Worm (Caenorhabditis elegans) whole organism, mixed stage, embryonic: ENCODE measurements around the gene nhr-202.

ENCODE experiments used
- M03D4.4 ChIP-seq: sonication (generic microtip); optimal IDR thresholded peaks from 2 replicates; lab custom pipeline; 2017; ENCODE audit warnings: mild to moderate bottlenecking, missing genetic modification characterization, missing compliant biosample characterization
- bed-3 ChIP-seq: fragments of 200-800 bp; sonication (Bioruptor generic); optimal IDR thresholded peaks from 3 replicates; lab custom pipeline; 2018; ENCODE audit warnings: mild to moderate bottlenecking, missing genetic modification characterization, moderate library complexity, missing compliant biosample characterization
- blmp-1 ChIP-seq: fragments of 150-350 bp; optimal IDR thresholded peaks from 2 replicates; lab custom pipeline; 2014; ENCODE audit warnings: missing biosample characterization, missing genetic modification characterization
- ceh-43 ChIP-seq: fragments of 200-800 bp; sonication (Bioruptor generic); optimal IDR thresholded peaks from 2 replicates; lab custom pipeline; 2018; ENCODE audit warnings: mild to moderate bottlenecking, missing genetic modification characterization, moderate library complexity, missing compliant biosample characterization
- ces-1 ChIP-seq: fragments of 150-350 bp; optimal IDR thresholded peaks from 2 replicates; lab custom pipeline; 2014; ENCODE audit warnings: missing biosample characterization, missing genetic modification reagents, missing genetic modification characterization
- cnd-1 ChIP-seq: fragments of 200-800 bp; sonication (Bioruptor generic); optimal IDR thresholded peaks from 2 replicates; lab custom pipeline; 2018; ENCODE audit warnings: mild to moderate bottlenecking, missing genetic modification characterization, missing compliant biosample characterization
- drap-1 ChIP-seq: fragments of 200-800 bp; sonication (Bioruptor generic); optimal IDR thresholded peaks from 3 replicates; lab custom pipeline; 2018; ENCODE audit warnings: mild to moderate bottlenecking, missing genetic modification characterization, missing compliant biosample characterization
- elt-3 ChIP-seq: fragments of 150-350 bp; optimal IDR thresholded peaks from 2 replicates; lab custom pipeline; 2014; ENCODE audit warnings: missing biosample characterization, missing genetic modification characterization
- flh-1 ChIP-seq: fragments of 200-800 bp; sonication (Bioruptor generic); optimal IDR thresholded peaks from 2 replicates; lab custom pipeline; 2018; ENCODE audit warnings: mild to moderate bottlenecking, missing genetic modification characterization, moderate library complexity, missing compliant biosample characterization
- ham-2 ChIP-seq: fragments of 200-800 bp; sonication (Bioruptor generic); optimal IDR thresholded peaks from 2 replicates; lab custom pipeline; 2018; ENCODE audit warnings: mild to moderate bottlenecking, missing genetic modification characterization, missing compliant biosample characterization
- lin-32 ChIP-seq: fragments of 200-800 bp; sonication (Bioruptor generic); optimal IDR thresholded peaks from 2 replicates; lab custom pipeline; 2018; ENCODE audit warnings: mild to moderate bottlenecking, missing genetic modification characterization, missing compliant biosample characterization
- lsy-2 ChIP-seq: fragments of 150-350 bp; optimal IDR thresholded peaks from 2 replicates; lab custom pipeline; 2014; ENCODE audit warnings: missing biosample characterization, missing genetic modification characterization
- mab-5 ChIP-seq: fragments of 150-350 bp; optimal IDR thresholded peaks from 2 replicates; lab custom pipeline; 2014; ENCODE audit warnings: missing biosample characterization, missing genetic modification characterization
- mep-1 ChIP-seq: fragments of 150-350 bp; optimal IDR thresholded peaks from 2 replicates; lab custom pipeline; 2017; ENCODE audit warnings: missing biosample characterization, missing genetic modification reagents, missing genetic modification characterization, inconsistent platforms
- mls-2 ChIP-seq: sonication (generic microtip); optimal IDR thresholded peaks from 2 replicates; lab custom pipeline; 2016; ENCODE audit warnings: mild to moderate bottlenecking, missing genetic modification characterization, moderate library complexity, missing compliant biosample characterization
- nhr-12 ChIP-seq: fragments of 150-350 bp; optimal IDR thresholded peaks from 2 replicates; lab custom pipeline; 2014; ENCODE audit warnings: missing biosample characterization, missing genetic modification characterization
- nhr-2 ChIP-seq: fragments of 150-350 bp; optimal IDR thresholded peaks from 2 replicates; lab custom pipeline; 2014; ENCODE audit warnings: missing biosample characterization, missing genetic modification characterization
- nhr-237 ChIP-seq: fragments of 150-350 bp; optimal IDR thresholded peaks from 2 replicates; lab custom pipeline; 2014; ENCODE audit warnings: missing biosample characterization, missing genetic modification characterization
- nhr-28 ChIP-seq: fragments of 150-350 bp; optimal IDR thresholded peaks from 2 replicates; lab custom pipeline; 2014; ENCODE audit warnings: missing biosample characterization, missing genetic modification characterization
- nhr-76 ChIP-seq: sonication (generic microtip); optimal IDR thresholded peaks from 2 replicates; lab custom pipeline; 2017; ENCODE audit warnings: missing biosample characterization, missing genetic modification characterization
- sem-2 ChIP-seq: fragments of 200-800 bp; sonication (Bioruptor generic); optimal IDR thresholded peaks from 2 replicates; lab custom pipeline; 2018; ENCODE audit warnings: mild to moderate bottlenecking, missing genetic modification characterization, missing compliant biosample characterization
- snpc-4 ChIP-seq: fragments of 150-350 bp; optimal IDR thresholded peaks from 2 replicates; lab custom pipeline; 2014; ENCODE audit warnings: missing biosample characterization, missing genetic modification characterization
- sptf-1 ChIP-seq: sonication (generic microtip); optimal IDR thresholded peaks from 2 replicates; lab custom pipeline; 2017; ENCODE audit warnings: mild to moderate bottlenecking, missing genetic modification characterization, moderate library complexity, missing compliant biosample characterization
- tbx-8 ChIP-seq: fragments of 200-800 bp; sonication (Bioruptor generic); optimal IDR thresholded peaks from 2 replicates; lab custom pipeline; 2018; ENCODE audit warnings: mild to moderate bottlenecking, missing genetic modification characterization, moderate library complexity, missing compliant biosample characterization
- unc-120 ChIP-seq: sonication (generic microtip); optimal IDR thresholded peaks from 2 replicates; lab custom pipeline; 2017; ENCODE audit warnings: missing genetic modification characterization, missing compliant biosample characterization; ENCODE audit not compliant: poor library complexity, severe bottlenecking
- unc-39 ChIP-seq: fragments of 150-350 bp; optimal IDR thresholded peaks from 2 replicates; lab custom pipeline; 2014; ENCODE audit warnings: missing biosample characterization, missing genetic modification characterization
- unc-62 ChIP-seq: fragments of 150-350 bp; optimal IDR thresholded peaks from 2 replicates; lab custom pipeline; 2014; ENCODE audit warnings: missing biosample characterization, missing genetic modification reagents, missing genetic modification characterization
- zip-8 ChIP-seq: fragments of 150-350 bp; optimal IDR thresholded peaks from 2 replicates; lab custom pipeline; 2014; ENCODE audit warnings: missing biosample characterization, missing genetic modification characterization
- ztf-11 ChIP-seq: fragments of 150-350 bp; optimal IDR thresholded peaks from 2 replicates; lab custom pipeline; 2014; ENCODE audit warnings: missing biosample characterization, missing genetic modification characterization

nhr-202 gene

ce11 chrV:418432-418831 is 44.0 kb upstream of the nhr-202 start, which contains the start of gene Y39D8A.1:
Y39D8A.1 (plus strand) TSS chrV:418732.
- TF ChIP-seq unc-39 (no peak), bed-3 (GFP tag; lab: Kevin White, UChicago) (no peak), M03D4.4 (tag; lab: Kevin White, UChicago) (no peak), mab-5 (tag; lab: Kevin White, UChicago) (no peak), ceh-43 (GFP tag; lab: Kevin White, UChicago) (no peak), lin-32 (no peak), unc-120 (no peak), zip-8 (tag; lab: Kevin White, UChicago) (no peak), ztf-11 (no peak), sem-2 (no peak), nhr-28 (tag; lab: Kevin White, UChicago) (no peak), unc-62 (no peak), elt-3 (tag; lab: Kevin White, UChicago) (no peak), snpc-4 (tag; lab: Kevin White, UChicago) (no peak)

- TF ChIP-seq unc-39 (no peak), mab-5 (tag; lab: Kevin White, UChicago) (no peak), nhr-76 (no peak), ces-1 (GFP tag; lab: Kevin White, UChicago) (no peak), lsy-2 (tag; lab: Kevin White, UChicago) (no peak), lin-32 (no peak), zip-8 (tag; lab: Kevin White, UChicago) (no peak), nhr-237 (tag; lab: Kevin White, UChicago) (no peak), nhr-12 (tag; lab: Kevin White, UChicago) (no peak), mls-2 (no peak), bed-3 (GFP tag; lab: Kevin White, UChicago) (no peak), cnd-1 (tag; lab: Kevin White, UChicago) (no peak), elt-3 (tag; lab: Kevin White, UChicago) (no peak), tbx-8 (GFP tag; lab: Kevin White, UChicago) (no peak), flh-1 (GFP tag; lab: Kevin White, UChicago) (no peak), drap-1 (GFP tag; lab: Kevin White, UChicago) (no peak)
These were observed 40.3 kb upstream of the nhr-202 start, which contains the start of gene dod-20 for ce11 chrV:422133-422532. dod-20 (plus strand) TSS chrV:422433.

DNA sequence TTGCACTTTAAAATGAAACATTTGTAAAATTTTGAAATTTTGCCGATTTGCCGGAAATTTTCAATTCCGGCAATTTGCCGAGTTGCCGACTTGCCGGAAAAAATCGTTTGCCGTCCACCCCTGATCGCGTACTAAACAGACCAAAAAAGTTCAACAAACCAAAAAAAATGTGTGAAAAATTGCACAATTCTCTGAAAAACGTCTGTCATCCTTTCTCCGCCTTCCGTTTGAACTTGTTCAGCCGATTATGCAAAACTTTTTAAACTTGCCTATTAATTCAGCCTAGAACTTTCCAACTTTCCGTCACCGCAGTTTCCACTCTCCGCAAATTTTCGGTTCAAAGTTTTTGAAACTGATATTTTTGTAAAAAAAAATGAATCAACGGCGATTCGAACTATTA is 38.2 kb upstream of the nhr-202 start, which contains the start of gene B0554.5:
Gene B0554.5 (plus strand): TSS at position 301 of the 400 bp plus-strand sequence.
- TF ChIP-seq sptf-1 (tag; lab: Kevin White, UChicago), result no peak
- TF ChIP-seq unc-62, result no peak
- TF ChIP-seq M03D4.4 (tag; lab: Kevin White, UChicago), result no peak
- TF ChIP-seq bed-3 (GFP tag; lab: Kevin White, UChicago), result no peak
- no peak for TF ChIP-seq mab-5 (tag; lab: Kevin White, UChicago)
- no peak for TF ChIP-seq nhr-76
- TF ChIP-seq lin-32, result no peak
- no peak for TF ChIP-seq ceh-43 (GFP tag; lab: Kevin White, UChicago)
- TF ChIP-seq mls-2, result no peak
- TF ChIP-seq lsy-2 (tag; lab: Kevin White, UChicago), result no peak
- no peak for TF ChIP-seq blmp-1 (tag; lab: Kevin White, UChicago)
- TF ChIP-seq nhr-2 (tag; lab: Kevin White, UChicago), result no peak
- no peak for TF ChIP-seq nhr-12 (tag; lab: Kevin White, UChicago)

ce11 chrV:428844-429243 is 33.5 kb upstream of the nhr-202 start, which contains the start of gene B0554.4:
B0554.4 (plus strand) TSS chrV:429144.
- TF ChIP-seq zip-8 (tag; lab: Kevin White, UChicago) (no peak), tbx-8 (GFP tag; lab: Kevin White, UChicago) (no peak), cnd-1 (tag; lab: Kevin White, UChicago) (no peak), blmp-1 (tag; lab: Kevin White, UChicago) (no peak), lin-32 (no peak), ces-1 (GFP tag; lab: Kevin White, UChicago) (no peak), nhr-2 (tag; lab: Kevin White, UChicago) (no peak), mep-1 (tag; lab: Kevin White, UChicago) (no peak), sem-2 (no peak), ham-2 (no peak), mls-2 (no peak), drap-1 (GFP tag; lab: Kevin White, UChicago) (no peak)

ce11 chrV:432991-433390 is 29.4 kb upstream of the nhr-202 start:
- TF ChIP-seq mls-2 (no peak), ztf-11 (no peak), nhr-237 (tag; lab: Kevin White, UChicago) (no peak), sptf-1 (tag; lab: Kevin White, UChicago) (no peak), blmp-1 (tag; lab: Kevin White, UChicago) (no peak), zip-8 (tag; lab: Kevin White, UChicago) (no peak), sem-2 (no peak), unc-39 (no peak), snpc-4 (tag; lab: Kevin White, UChicago) (no peak)
- TF ChIP-seq, all 35 proteins: peak for 0
